Fruit fly (Drosophila melanogaster): ENCODE results near the gene CG15386.

Gene CG15386

dm6 chr2L:2181971-2182643 lies 34.9 kb downstream of the CG15386 start (continued):
- TF ChIP-seq CG33557 (GFP tag; optimal IDR thresholded peaks at IDR 0.05) (peak; percentile 1), CG15696 (tag; optimal IDR thresholded peaks at IDR 0.05) (peak; percentile 52), onecut (GFP tag; IDR thresholded peaks at IDR 0.05) (no peak), ara (GFP tag; IDR thresholded peaks at IDR 0.05) (peak; percentile 20; the same call in 1 of the 2 replicates), Med (GFP tag) (peak; percentile 7), twi (tag; optimal IDR thresholded peaks at IDR 0.05) (peak; percentile 95), Kr (GFP tag; optimal IDR thresholded peaks at IDR 0.05) (peak; percentile 69), CG31224 (GFP tag; IDR thresholded peaks at IDR 0.05) (peak; percentile 42; the same call in 1 of the 2 replicates), kni (GFP tag; optimal IDR thresholded peaks at IDR 0.05) (peak; percentile 55), sna (GFP tag; IDR thresholded peaks at IDR 0.05; ENCODE audit: partially characterized antibody) (peak; percentile 33; the same call in 1 of the 2 replicates), cg (GFP tag; optimal IDR thresholded peaks at IDR 0.05) (peak; percentile 75), pros (GFP tag; optimal IDR thresholded peaks at IDR 0.05) (peak; percentile 91), Bgb (GFP tag; IDR thresholded peaks at IDR 0.05; ENCODE audit: partially characterized antibody) (peak; percentile 42; the same call in 1 of the 2 replicates), CG10959 (GFP tag; IDR thresholded peaks at IDR 0.05) (no peak), vnd (GFP tag; IDR thresholded peaks at IDR 0.05; ENCODE audit: partially characterized antibody) (0 out of 3 replicates have a peak, but pooled peaks have one; percentile 40), CG7963 (GFP tag; IDR thresholded peaks at IDR 0.05; ENCODE audit: partially characterized antibody) (peak; percentile 70), CG9876 (GFP tag; optimal IDR thresholded peaks at IDR 0.05) (no peak), CG14860 (GFP tag; IDR thresholded peaks at IDR 0.05; ENCODE audit: partially characterized antibody) (peak; percentile 66), Six4 (GFP tag; optimal IDR thresholded peaks at IDR 0.05) (peak; percentile 73), HLH4C (GFP tag; IDR thresholded peaks at IDR 0.05; ENCODE audit: partially characterized antibody) (peak; percentile 63), CG1603 (tag; optimal IDR thresholded peaks at IDR 0.05) (peak; percentile 38), dpn (GFP tag; optimal IDR thresholded peaks at IDR 0.05) (peak in 1 of 2 experiments; percentile 9)

- TF ChIP-seq Stat92E (GFP tag; optimal IDR thresholded peaks at IDR 0.05) (no peak), CG16815 (GFP tag; optimal IDR thresholded peaks at IDR 0.05) (no peak), repo (GFP tag; optimal IDR thresholded peaks at IDR 0.05) (no peak), tgo (GFP tag; IDR thresholded peaks at IDR 0.05) (no peak), CG12769 (tag; optimal IDR thresholded peaks at IDR 0.05) (peak; percentile 20), twi (tag; optimal IDR thresholded peaks at IDR 0.05) (peak; percentile 95), cg (GFP tag; optimal IDR thresholded peaks at IDR 0.05) (peak; percentile 47)
Observed at dm6 chr2L:2180665-2181064, 36.4 kb downstream of the CG15386 start.

- TF ChIP-seq CG3995 (GFP tag; optimal IDR thresholded peaks at IDR 0.05) (no peak), Mrtf (GFP tag; IDR thresholded peaks at IDR 0.05) (peak; percentile 87), CG12155 (GFP tag; optimal IDR thresholded peaks at IDR 0.05) (peak; percentile 67), fu2 (GFP tag; optimal IDR thresholded peaks at IDR 0.05) (no peak), CG10209 (GFP tag; optimal IDR thresholded peaks at IDR 0.05) (peak; percentile 90), dmrt99B (tag; optimal IDR thresholded peaks at IDR 0.05) (peak; percentile 96), CG14860 (GFP tag; IDR thresholded peaks at IDR 0.05; ENCODE audit: partially characterized antibody) (no peak), chif (GFP tag; optimal IDR thresholded peaks at IDR 0.05) (peak; percentile 79 to 83), Dref (GFP tag; IDR thresholded peaks at IDR 0.05) (no peak), Dbx (GFP tag; IDR thresholded peaks at IDR 0.05) (peak; percentile 84), CG17186 (GFP tag; optimal IDR thresholded peaks at IDR 0.05) (peak; percentile 74), fd96Cb (tag; optimal IDR thresholded peaks at IDR 0.05) (peak; percentile 94), fd3F (GFP tag; optimal IDR thresholded peaks at IDR 0.05) (peak; percentile 57), her (GFP tag; optimal IDR thresholded peaks at IDR 0.05) (peak; percentile 54), CG12659 (GFP tag; optimal IDR thresholded peaks at IDR 0.05) (peak; percentile 72), p53 (GFP tag; optimal IDR thresholded peaks at IDR 0.05) (peak; percentile 22), CG6791 (GFP tag; IDR thresholded peaks at IDR 0.05; ENCODE audit: partially characterized antibody) (no peak), CG8388 (GFP tag; optimal IDR thresholded peaks at IDR 0.05) (peak; percentile 94), CG17912 (GFP tag; optimal IDR thresholded peaks at IDR 0.05) (no peak), Awh (GFP tag; IDR thresholded peaks at IDR 0.05) (peak; percentile 88)
Observed at dm6 chr2L:2180120-2180539, 36.9 kb downstream of the CG15386 start.

Measured in whole organism, embryonic.